Fruit fly (Drosophila melanogaster) whole organism, prepupa: ENCODE measurements around the gene CG11134.

Experiments used
- CG10631 ChIP-seq: fragments of 200-800 bp; sonication (Bioruptor generic); optimal IDR thresholded peaks from 2 replicates; lab custom pipeline; 2016; ENCODE audit warnings: missing biosample characterization, missing genetic modification characterization
- CG10669 ChIP-seq: fragments of 200-800 bp; sonication (Bioruptor generic); optimal IDR thresholded peaks from 3 replicates; lab custom pipeline; 2018; ENCODE audit warnings: missing biosample characterization, mild to moderate bottlenecking, missing genetic modification characterization, moderate library complexity
- CG11762 ChIP-seq: fragments of 200-800 bp; sonication (Bioruptor generic); optimal IDR thresholded peaks from 3 replicates; lab custom pipeline; 2016; ENCODE audit warnings: missing biosample characterization, missing genetic modification characterization; ENCODE audit not compliant: insufficient read depth
- CG11902 ChIP-seq: fragments of 200-800 bp; sonication (Bioruptor generic); optimal IDR thresholded peaks from 3 replicates; lab custom pipeline; 2016; ENCODE audit warnings: missing biosample characterization, missing genetic modification characterization
- CG15336 ChIP-seq: fragments of 200-800 bp; sonication (Bioruptor generic); IDR thresholded peaks from 2 replicates; pipeline ENCODE4 v1.3.6; 2022; ENCODE audit warnings: missing biosample characterization, missing genetic modification characterization
- CG1621 ChIP-seq: fragments of 200-800 bp; sonication (Bioruptor generic); optimal IDR thresholded peaks from 3 replicates; lab custom pipeline; 2018; ENCODE audit warnings: missing biosample characterization, mild to moderate bottlenecking, missing genetic modification characterization
- CG16779 ChIP-seq: fragments of 200-800 bp; sonication (Bioruptor generic); optimal IDR thresholded peaks from 3 replicates; lab custom pipeline; 2017; ENCODE audit warnings: missing biosample characterization, mild to moderate bottlenecking, missing genetic modification characterization
- CG3032 ChIP-seq: fragments of 200-800 bp; optimal IDR thresholded peaks from 2 replicates; lab custom pipeline; 2019; ENCODE audit warnings: missing biosample characterization, mild to moderate bottlenecking, missing genetic modification characterization, moderate library complexity
- CG31627 ChIP-seq: fragments of 200-800 bp; sonication (Bioruptor generic); optimal IDR thresholded peaks from 3 replicates; lab custom pipeline; 2016; ENCODE audit warnings: missing biosample characterization, missing genetic modification characterization
- CG32006 ChIP-seq: fragments of 200-800 bp; sonication (Bioruptor generic); optimal IDR thresholded peaks from 3 replicates; lab custom pipeline; 2017; ENCODE audit warnings: missing biosample characterization, mild to moderate bottlenecking, missing genetic modification characterization
- CG34406 ChIP-seq: fragments of 200-800 bp; sonication (Bioruptor generic); optimal IDR thresholded peaks from 3 replicates; lab custom pipeline; 2016; ENCODE audit warnings: missing biosample characterization, missing genetic modification characterization
- CG3919 ChIP-seq: fragments of 200-800 bp; sonication (Bioruptor generic); optimal IDR thresholded peaks from 3 replicates; lab custom pipeline; 2016; ENCODE audit warnings: missing biosample characterization, missing genetic modification characterization
- CG4318 ChIP-seq: fragments of 200-800 bp; sonication (Bioruptor generic); optimal IDR thresholded peaks from 3 replicates; lab custom pipeline; 2017; ENCODE audit warnings: missing biosample characterization, mild to moderate bottlenecking, missing genetic modification characterization
- CG6163 ChIP-seq: fragments of 200-800 bp; sonication (Bioruptor generic); IDR thresholded peaks from 3 replicates; pipeline ENCODE4 v1.3.6; 2022; ENCODE audit warnings: missing biosample characterization, missing genetic modification characterization
- CG6276 ChIP-seq: fragments of 200-800 bp; sonication (Bioruptor generic); optimal IDR thresholded peaks from 2 replicates; lab custom pipeline; 2017; ENCODE audit warnings: missing biosample characterization, mild to moderate bottlenecking, missing genetic modification characterization
- CG6792 ChIP-seq: fragments of 200-800 bp; sonication (Bioruptor generic); optimal IDR thresholded peaks from 3 replicates; lab custom pipeline; 2016; ENCODE audit warnings: missing biosample characterization, missing genetic modification characterization
- CG6808 ChIP-seq: fragments of 200-800 bp; sonication (Bioruptor generic); optimal IDR thresholded peaks from 3 replicates; lab custom pipeline; 2017; ENCODE audit warnings: missing biosample characterization, missing genetic modification characterization, mild to moderate bottlenecking, moderate library complexity, missing genetic modification reagents
- CG6854 ChIP-seq: fragments of 200-800 bp; sonication (Bioruptor generic); optimal IDR thresholded peaks from 2 replicates; lab custom pipeline; 2017; ENCODE audit warnings: missing biosample characterization, mild to moderate bottlenecking, missing genetic modification characterization
- CG7368 ChIP-seq: fragments of 200-800 bp; sonication (Bioruptor generic); optimal IDR thresholded peaks from 3 replicates; lab custom pipeline; 2016; ENCODE audit warnings: missing biosample characterization, missing genetic modification characterization
- CG8319 ChIP-seq: fragments of 200-800 bp; sonication (Bioruptor generic); optimal IDR thresholded peaks from 3 replicates; lab custom pipeline; 2016; ENCODE audit warnings: missing biosample characterization, missing genetic modification characterization
- CG8632 ChIP-seq: fragments of 200-800 bp; sonication (Bioruptor generic); optimal IDR thresholded peaks from 3 replicates; lab custom pipeline; 2016; ENCODE audit warnings: missing biosample characterization, missing genetic modification characterization
- CG9139 ChIP-seq: fragments of 200-800 bp; sonication (Bioruptor generic); optimal IDR thresholded peaks from 3 replicates; lab custom pipeline; 2017; ENCODE audit warnings: missing biosample characterization, mild to moderate bottlenecking, missing genetic modification characterization
- Eip75B ChIP-seq: fragments of 200-800 bp; sonication (Bioruptor generic); optimal IDR thresholded peaks from 3 replicates; lab custom pipeline; 2016; ENCODE audit warnings: missing biosample characterization, missing genetic modification characterization
- Eip78C ChIP-seq: fragments of 200-800 bp; sonication (Bioruptor generic); peaks from one replicate; lab custom pipeline; 2016; ENCODE audit warnings: missing biosample characterization, missing genetic modification characterization
- Eip93F ChIP-seq: fragments of 200-800 bp; sonication (Bioruptor generic); optimal IDR thresholded peaks from 2 replicates; lab custom pipeline; 2016; ENCODE audit warnings: missing biosample characterization, mild to moderate bottlenecking, missing genetic modification characterization
- Ets21C ChIP-seq: fragments of 200-800 bp; sonication (Bioruptor generic); optimal IDR thresholded peaks from 3 replicates; lab custom pipeline; 2016; ENCODE audit warnings: missing biosample characterization, missing genetic modification characterization
- Ets96B ChIP-seq: fragments of 200-800 bp; optimal IDR thresholded peaks from 2 replicates; lab custom pipeline; 2019; ENCODE audit warnings: missing biosample characterization, mild to moderate bottlenecking, missing genetic modification characterization, moderate library complexity
- Gug ChIP-seq: fragments of 200-800 bp; sonication (Bioruptor generic); IDR thresholded peaks from 2 replicates; pipeline ENCODE4 v1.3.6; 2022; ENCODE audit warnings: missing biosample characterization, missing genetic modification characterization
- Hr38 ChIP-seq: sonication (Bioruptor generic); optimal IDR thresholded peaks from 2 replicates; lab custom pipeline; 2016; ENCODE audit warnings: missing biosample characterization, missing genetic modification characterization
- Hr39 ChIP-seq: fragments of 200-800 bp; sonication (Bioruptor generic); optimal IDR thresholded peaks from 2 replicates; lab custom pipeline; 2016; ENCODE audit warnings: missing biosample characterization, missing genetic modification characterization
- Hr4 ChIP-seq: fragments of 200-800 bp; sonication (Bioruptor generic); optimal IDR thresholded peaks from 3 replicates; lab custom pipeline; 2016; ENCODE audit warnings: missing biosample characterization, missing genetic modification characterization
- Lpt ChIP-seq: fragments of 200-800 bp; sonication (Bioruptor generic); optimal IDR thresholded peaks from 3 replicates; lab custom pipeline; 2016; ENCODE audit warnings: missing biosample characterization, missing genetic modification characterization
- OdsH ChIP-seq: fragments of 200-800 bp; sonication (Bioruptor generic); optimal IDR thresholded peaks from 3 replicates; lab custom pipeline; 2016; ENCODE audit warnings: missing biosample characterization, missing genetic modification characterization
- Smox ChIP-seq: fragments of 200-800 bp; sonication (Bioruptor generic); optimal IDR thresholded peaks from 3 replicates; lab custom pipeline; 2016; ENCODE audit warnings: missing biosample characterization, missing genetic modification characterization
- Sox102F ChIP-seq: fragments of 200-800 bp; sonication (Bioruptor generic); optimal IDR thresholded peaks from 2 replicates; lab custom pipeline; 2016; ENCODE audit warnings: missing biosample characterization, mild to moderate bottlenecking, missing genetic modification characterization
- Sox14 ChIP-seq: fragments of 200-800 bp; sonication (Bioruptor generic); optimal IDR thresholded peaks from 3 replicates; lab custom pipeline; 2016; ENCODE audit warnings: missing biosample characterization, missing genetic modification characterization
- Sox15 ChIP-seq: fragments of 200-800 bp; sonication (Bioruptor generic); optimal IDR thresholded peaks from 3 replicates; lab custom pipeline; 2016; ENCODE audit warnings: missing biosample characterization, missing genetic modification characterization
- achi ChIP-seq: fragments of 200-800 bp; sonication (Bioruptor generic); optimal IDR thresholded peaks from 3 replicates; lab custom pipeline; 2016; ENCODE audit warnings: missing biosample characterization, missing genetic modification characterization
- acj6 ChIP-seq: fragments of 200-800 bp; sonication (Bioruptor generic); optimal IDR thresholded peaks from 3 replicates; lab custom pipeline; 2016; ENCODE audit warnings: missing biosample characterization, missing genetic modification characterization
- cyc ChIP-seq: fragments of 200-800 bp; sonication (Bioruptor generic); optimal IDR thresholded peaks from 3 replicates; lab custom pipeline; 2016; ENCODE audit warnings: missing biosample characterization, missing genetic modification characterization
- dac ChIP-seq: fragments of 200-800 bp; sonication (Bioruptor generic); optimal IDR thresholded peaks from 2 replicates; lab custom pipeline; 2017; ENCODE audit warnings: missing biosample characterization, mild to moderate bottlenecking, missing genetic modification characterization
- dsx ChIP-seq: fragments of 200-800 bp; optimal IDR thresholded peaks from 3 replicates; lab custom pipeline; 2019; ENCODE audit warnings: missing biosample characterization, mild to moderate bottlenecking, missing genetic modification characterization, moderate library complexity; ENCODE audit not compliant: poor library complexity, severe bottlenecking
- eg ChIP-seq: fragments of 200-800 bp; sonication (Bioruptor generic); IDR thresholded peaks from 3 replicates; pipeline ENCODE4 v1.3.6; 2022; ENCODE audit warnings: missing biosample characterization, missing genetic modification characterization
- esn ChIP-seq: fragments of 200-800 bp; sonication (Bioruptor generic); optimal IDR thresholded peaks from 2 replicates; lab custom pipeline; 2016; ENCODE audit warnings: missing biosample characterization, mild to moderate bottlenecking, missing genetic modification characterization, moderate library complexity
- fd59A ChIP-seq: fragments of 200-800 bp; sonication (Bioruptor generic); optimal IDR thresholded peaks from 2 replicates; lab custom pipeline; 2017; ENCODE audit warnings: missing biosample characterization, mild to moderate bottlenecking, missing genetic modification characterization, missing genetic modification reagents
- fd85E ChIP-seq: fragments of 200-800 bp; sonication (Bioruptor generic); optimal IDR thresholded peaks from 3 replicates; lab custom pipeline; 2016; ENCODE audit warnings: missing biosample characterization, missing genetic modification characterization
- lz ChIP-seq: fragments of 200-800 bp; sonication (Bioruptor generic); optimal IDR thresholded peaks from 3 replicates; lab custom pipeline; 2016; ENCODE audit warnings: missing biosample characterization, missing genetic modification characterization
- pdm3 ChIP-seq: fragments of 200-800 bp; sonication (Bioruptor generic); optimal IDR thresholded peaks from 3 replicates; lab custom pipeline; 2016; ENCODE audit warnings: missing biosample characterization, missing genetic modification characterization
- spab ChIP-seq: fragments of 200-800 bp; sonication (Bioruptor generic); optimal IDR thresholded peaks from 2 replicates; lab custom pipeline; 2017; ENCODE audit warnings: missing biosample characterization, mild to moderate bottlenecking, missing genetic modification characterization, missing genetic modification reagents
- ss ChIP-seq, 2 experiments: fragments of 200-800 bp; sonication (Bioruptor generic); optimal IDR thresholded peaks; 2 replicates in 1 of 2; 3 replicates in 1 of 2; lab custom pipeline; 2017 to 2018; ENCODE audit warnings: mild to moderate bottlenecking in 2 of 2, missing biosample characterization in 2 of 2, missing genetic modification characterization in 2 of 2, moderate library complexity in 1 of 2
- topi ChIP-seq: fragments of 200-800 bp; sonication (Bioruptor generic); optimal IDR thresholded peaks from 3 replicates; lab custom pipeline; 2016; ENCODE audit warnings: missing biosample characterization, missing genetic modification characterization
- vri ChIP-seq: fragments of 200-800 bp; sonication (Bioruptor generic); optimal IDR thresholded peaks from 3 replicates; lab custom pipeline; 2016; ENCODE audit warnings: missing biosample characterization, mild to moderate bottlenecking, missing genetic modification characterization

Gene CG11134

DNA sequence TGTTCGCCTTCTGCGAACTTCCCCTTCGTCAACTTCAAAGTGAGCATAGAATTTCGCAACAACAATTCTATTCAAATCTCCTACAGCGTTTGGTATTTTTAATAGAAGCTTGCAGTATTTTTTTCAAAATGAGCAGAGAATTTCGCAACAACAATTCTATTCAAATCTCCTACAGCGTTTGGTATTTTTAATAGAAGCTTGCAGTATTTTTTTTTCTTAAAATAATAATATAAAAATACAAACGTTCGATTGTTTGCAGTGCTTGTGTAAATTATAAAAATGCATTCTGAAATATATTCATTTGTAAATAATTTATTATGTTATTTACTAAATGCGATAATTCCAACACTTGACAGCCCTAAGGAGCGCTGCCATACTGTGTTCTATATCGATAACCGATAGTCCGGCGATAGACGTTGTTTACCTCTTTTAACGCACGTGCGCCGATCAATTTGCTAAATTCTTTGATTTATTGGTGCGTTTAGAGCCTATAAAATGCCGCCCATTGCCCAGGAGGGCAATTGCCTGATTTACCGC is 19.1 kb downstream of the CG11134 start, which contains the start of the genes CG32625 and Rtc1:
TSS of gene CG32625 (minus strand) at position 51 of the 537 bp plus-strand sequence.
TSS of gene Rtc1 (plus strand) at position 404 of the 537 bp plus-strand sequence.
- TF ChIP-seq lz (GFP tag; lab: Kevin White, UChicago) (peak; percentile 18), acj6 (GFP tag; lab: Kevin White, UChicago) (peak; percentile 38), esn (GFP tag; lab: Kevin White, UChicago) (peak; percentile 27), CG34406 (GFP tag; lab: Kevin White, UChicago) (no peak), Smox (peak; percentile 44), CG31627 (GFP tag; lab: Kevin White, UChicago) (no peak), CG8319 (GFP tag; lab: Kevin White, UChicago) (no peak), Sox102F (GFP tag; lab: Kevin White, UChicago) (no peak), CG1621 (tag; lab: Kevin White, UChicago) (no peak), CG3032 (tag; lab: Kevin White, UChicago) (peak; percentile 22), achi (GFP tag; lab: Kevin White, UChicago) (peak; percentile 34), dsx (GFP tag; lab: Kevin White, UChicago) (no peak), Lpt (GFP tag; lab: Kevin White, UChicago) (no peak), Eip93F (GFP tag; lab: Kevin White, UChicago) (no peak), Sox15 (GFP tag; lab: Kevin White, UChicago) (no peak), Gug (GFP tag; lab: Robert Waterston, UW) (no peak; the same call in 1 of the 2 replicates), CG11902 (GFP tag; lab: Kevin White, UChicago) (no peak), cyc (GFP tag; lab: Kevin White, UChicago) (peak; percentile 8), CG16779 (tag; lab: Kevin White, UChicago) (no peak), vri (GFP tag; lab: Kevin White, UChicago) (no peak), fd59A (no peak), fd85E (no peak), CG15336 (peak; percentile 37; the same call in 1 of the 2 replicates), Hr4 (GFP tag; lab: Kevin White, UChicago) (no peak), CG6854 (GFP tag; lab: Kevin White, UChicago) (no peak), CG3919 (peak; percentile 17), CG6792 (GFP tag; lab: Kevin White, UChicago) (peak; percentile 1), CG8632 (no peak), Hr38 (no peak), CG11762 (GFP tag; lab: Kevin White, UChicago) (no peak), CG10631 (GFP tag; lab: Kevin White, UChicago) (peak; percentile 35), Eip75B (GFP tag; lab: Kevin White, UChicago) (no peak), Eip78C (peak; percentile 75), pdm3 (peak; percentile 28), CG9139 (GFP tag; lab: Kevin White, UChicago) (no peak), Hr39 (no peak), CG10669 (peak; percentile 8), CG7368 (no peak), CG6276 (GFP tag; lab: Kevin White, UChicago) (no peak), topi (GFP tag; lab: Kevin White, UChicago) (peak; percentile 19), Sox14 (GFP tag; lab: Kevin White, UChicago) (no peak), Ets96B (tag; lab: Kevin White, UChicago) (peak; percentile 13), ss (GFP tag; optimal IDR thresholded peaks at IDR 0.05; lab: Kevin White, UChicago) (no peak), CG4318 (GFP tag; lab: Kevin White, UChicago) (no peak), spab (GFP tag; lab: Kevin White, UChicago) (no peak), dac (no peak), CG6163 (no peak), CG32006 (GFP tag; lab: Kevin White, UChicago) (peak; percentile 1), OdsH (GFP tag; lab: Kevin White, UChicago) (peak; percentile 46), CG6808 (GFP tag; lab: Kevin White, UChicago) (no peak), eg (peak; percentile 43; the same call in 1 of the 3 replicates), Ets21C (no peak)
